Fruit fly (Drosophila melanogaster): ENCODE measurements around the gene CG13989.

The CG13989 gene

DNA sequence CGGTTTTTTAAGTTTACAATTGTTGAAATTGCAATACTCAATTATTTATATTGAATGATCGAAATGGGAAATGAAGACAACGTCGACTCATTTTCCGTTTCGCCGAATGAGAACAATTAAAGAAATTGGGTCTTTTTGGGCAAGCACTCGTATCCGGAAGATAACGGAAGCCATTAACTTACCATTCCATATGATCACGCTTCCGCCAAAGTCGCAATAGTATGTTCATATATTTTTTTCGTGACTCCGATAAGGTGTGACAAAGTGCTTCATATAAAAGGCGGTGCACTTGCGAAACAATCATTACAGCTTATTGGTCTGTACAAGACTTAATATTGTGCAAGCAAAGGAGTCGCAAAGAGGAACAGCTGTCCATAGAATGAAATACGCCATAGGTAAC is 8.5 kb upstream of the CG13989 start, which contains the start of gene Muc26B:
Muc26B (plus strand) TSS at position 301 of the 400 bp plus-strand sequence.
- no peak for TF ChIP-seq lola (GFP tag; optimal IDR thresholded peaks at IDR 0.05)
- no peak for TF ChIP-seq br (GFP tag; optimal IDR thresholded peaks at IDR 0.05)
- no peak for TF ChIP-seq rgr (GFP tag; optimal IDR thresholded peaks at IDR 0.05)
- no peak for TF ChIP-seq jim (GFP tag; optimal IDR thresholded peaks at IDR 0.05)
- TF ChIP-seq dsf (GFP tag; optimal IDR thresholded peaks at IDR 0.05; ENCODE audit: borderline replicate concordance) = no peak
- no peak for TF ChIP-seq tai (GFP tag; optimal IDR thresholded peaks at IDR 0.05)
- TF ChIP-seq dmrt93B (GFP tag; optimal IDR thresholded peaks at IDR 0.05) = no peak
- TF ChIP-seq pan (optimal IDR thresholded peaks at IDR 0.05) = no peak

- no peak for TF ChIP-seq GATAd (GFP tag; optimal IDR thresholded peaks at IDR 0.05)
- TF ChIP-seq br (GFP tag; optimal IDR thresholded peaks at IDR 0.05) = no peak
- no peak for TF ChIP-seq fru (GFP tag; optimal IDR thresholded peaks at IDR 0.05)
- TF ChIP-seq dmrt93B (GFP tag; optimal IDR thresholded peaks at IDR 0.05) = no peak
- no peak for TF ChIP-seq Rel (GFP tag; optimal IDR thresholded peaks at IDR 0.05)
- TF ChIP-seq Rel (tag; optimal IDR thresholded peaks at IDR 0.05) = no peak
- no peak for TF ChIP-seq sage (GFP tag; optimal IDR thresholded peaks at IDR 0.05)
- no peak for TF ChIP-seq lola (GFP tag; optimal IDR thresholded peaks at IDR 0.05)
- TF ChIP-seq sv (GFP tag; optimal IDR thresholded peaks at IDR 0.05) = no peak
- TF ChIP-seq rgr (GFP tag; optimal IDR thresholded peaks at IDR 0.05) = no peak
- TF ChIP-seq dsf (GFP tag; optimal IDR thresholded peaks at IDR 0.05; ENCODE audit: borderline replicate concordance) = no peak
- TF ChIP-seq pan (optimal IDR thresholded peaks at IDR 0.05) = no peak
- TF ChIP-seq ey (GFP tag; optimal IDR thresholded peaks at IDR 0.05) = no peak
- TF ChIP-seq Vsx2 (GFP tag; optimal IDR thresholded peaks at IDR 0.05; ENCODE audit: partially characterized antibody) = no peak
Observed at dm6 chr2L:6155041-6155440, 5.2 kb upstream of the CG13989 start, which contains the start of gene CG31639. CG31639 (minus strand) TSS chr2L:6155141.

DNA sequence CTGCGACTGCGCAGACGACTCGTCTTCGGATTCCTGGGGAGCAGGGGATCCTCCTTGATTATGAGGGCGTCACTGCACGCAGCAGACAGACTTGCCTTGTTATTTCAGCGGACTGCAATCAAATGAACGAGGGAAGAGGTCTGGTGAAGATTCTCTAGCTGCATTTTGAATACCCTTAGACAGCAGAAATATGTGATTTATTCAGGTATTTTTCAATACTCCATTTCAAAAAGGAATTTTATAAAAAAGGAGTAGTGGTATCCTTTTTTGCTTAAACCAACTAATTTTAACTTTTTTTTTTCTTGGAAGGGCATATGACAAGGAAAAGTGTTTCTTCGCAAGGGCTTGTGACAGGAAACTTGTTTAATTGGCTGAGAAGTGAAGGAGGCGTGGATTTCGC is 5.5 kb downstream of the CG13989 start:
- TF ChIP-seq pan (optimal IDR thresholded peaks at IDR 0.05) (no peak), dl (GFP tag; optimal IDR thresholded peaks at IDR 0.05; ENCODE audit: insufficient read depth in 1 of 2, partially characterized antibody in 2 of 2) (no peak), psq (GFP tag; optimal IDR thresholded peaks at IDR 0.05) (peak; percentile 55), ey (GFP tag; optimal IDR thresholded peaks at IDR 0.05) (peak; percentile 81), br (GFP tag; optimal IDR thresholded peaks at IDR 0.05) (peak; percentile 77), tai (GFP tag; optimal IDR thresholded peaks at IDR 0.05) (no peak), Dif (GFP tag; optimal IDR thresholded peaks at IDR 0.05; ENCODE audit: partially characterized antibody) (no peak), Hr78 (GFP tag; optimal IDR thresholded peaks at IDR 0.05) (no peak), Jra (GFP tag; optimal IDR thresholded peaks at IDR 0.05) (no peak), brk (GFP tag; optimal IDR thresholded peaks at IDR 0.05) (peak; percentile 10), GATAd (GFP tag; optimal IDR thresholded peaks at IDR 0.05) (no peak), Mio (GFP tag; optimal IDR thresholded peaks at IDR 0.05) (no peak), Dfd (GFP tag; optimal IDR thresholded peaks at IDR 0.05) (no peak), Sp1 (GFP tag; optimal IDR thresholded peaks at IDR 0.05) (peak; percentile 39), CG9705 (GFP tag; optimal IDR thresholded peaks at IDR 0.05) (no peak), CrebA (GFP tag; optimal IDR thresholded peaks at IDR 0.05; ENCODE audit: borderline replicate concordance) (no peak), jim (GFP tag; optimal IDR thresholded peaks at IDR 0.05) (no peak), sv (GFP tag; optimal IDR thresholded peaks at IDR 0.05) (no peak), fru (GFP tag; optimal IDR thresholded peaks at IDR 0.05) (peak; percentile 83), Rel (GFP tag; optimal IDR thresholded peaks at IDR 0.05) (no peak), Rel (tag; optimal IDR thresholded peaks at IDR 0.05) (no peak), lola (GFP tag; optimal IDR thresholded peaks at IDR 0.05) (no peak), dmrt93B (GFP tag; optimal IDR thresholded peaks at IDR 0.05) (peak; percentile 30), dsf (GFP tag; optimal IDR thresholded peaks at IDR 0.05; ENCODE audit: borderline replicate concordance) (no peak), N (GFP tag; optimal IDR thresholded peaks at IDR 0.05) (no peak), usp (GFP tag; optimal IDR thresholded peaks at IDR 0.05) (no peak), Vsx2 (GFP tag; optimal IDR thresholded peaks at IDR 0.05; ENCODE audit: partially characterized antibody) (no peak), foxo (GFP tag; optimal IDR thresholded peaks at IDR 0.05) (peak in 1 of 2 experiments; percentile 73), CG32264 (GFP tag; optimal IDR thresholded peaks at IDR 0.05) (peak; percentile 29), sage (GFP tag; optimal IDR thresholded peaks at IDR 0.05) (no peak), Myc (optimal IDR thresholded peaks at IDR 0.05) (no peak), Hnf4 (GFP tag; optimal IDR thresholded peaks at IDR 0.05) (peak; percentile 49), Hr83 (GFP tag; optimal IDR thresholded peaks at IDR 0.05; ENCODE audit: poor library complexity, severe bottlenecking) (no peak), h (GFP tag; optimal IDR thresholded peaks at IDR 0.05) (peak; percentile 86), HLH106 (tag; optimal IDR thresholded peaks at IDR 0.05) (peak; percentile 53), rgr (GFP tag; optimal IDR thresholded peaks at IDR 0.05) (peak; percentile 68), OdsH (GFP tag; optimal IDR thresholded peaks at IDR 0.05) (peak; percentile 73), woc (GFP tag; optimal IDR thresholded peaks at IDR 0.05) (peak; percentile 87), Abd-B (GFP tag; optimal IDR thresholded peaks at IDR 0.05) (no peak)
